Fruit fly (Drosophila melanogaster): ENCODE data around the gene Nplp3.

DNA sequence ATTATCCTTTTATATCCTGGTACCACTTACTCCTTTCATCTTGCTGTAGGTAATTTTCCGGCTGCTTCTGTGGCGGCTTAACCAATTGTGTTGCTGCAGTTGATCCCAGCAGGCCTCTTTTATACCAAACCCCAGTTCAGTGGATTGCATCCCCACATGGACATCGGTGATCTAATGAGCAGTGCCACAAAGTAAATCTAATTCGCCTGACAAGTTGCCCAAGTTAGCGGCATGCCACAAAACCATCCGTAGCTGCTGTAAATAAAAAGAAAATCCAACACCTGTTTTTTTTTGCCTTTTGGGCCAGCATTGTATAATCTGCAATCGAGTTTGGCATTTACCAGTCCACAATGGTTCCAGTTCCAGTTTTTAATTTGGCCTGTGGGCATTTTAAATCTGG lies 38.7 kb upstream of the Nplp3 start, which contains the start of gene CG13050:
- TF ChIP-seq Clk (GFP tag; optimal IDR thresholded peaks at IDR 0.05) (no peak), CG12768 (GFP tag; optimal IDR thresholded peaks at IDR 0.05) (no peak), cic (GFP tag; optimal IDR thresholded peaks at IDR 0.05) (no peak), Crg-1 (GFP tag; optimal IDR thresholded peaks at IDR 0.05) (no peak), pad (GFP tag; optimal IDR thresholded peaks at IDR 0.05) (no peak), CG11617 (GFP tag; optimal IDR thresholded peaks at IDR 0.05) (no peak), CG14711 (tag; optimal IDR thresholded peaks at IDR 0.05) (no peak), Mnt (GFP tag; optimal IDR thresholded peaks at IDR 0.05) (no peak), kay (GFP tag; ENCODE audit: borderline replicate concordance) (no peak), CG7045 (GFP tag; optimal IDR thresholded peaks at IDR 0.05) (no peak), CG33017 (tag; optimal IDR thresholded peaks at IDR 0.05) (no peak), CG7101 (tag; optimal IDR thresholded peaks at IDR 0.05) (no peak), cnc (optimal IDR thresholded peaks at IDR 0.05) (no peak), tj (GFP tag; optimal IDR thresholded peaks at IDR 0.05) (no peak)

All from whole organism, adult.